Fruit fly (Drosophila melanogaster) whole organism, adult: ENCODE results near the gene CG33658.

Experiments
- CG1620 ChIP-seq: fragments of 200-800 bp; sonication (Bioruptor generic); optimal IDR thresholded peaks from 2 replicates; lab custom pipeline; 2016; ENCODE audit warnings: missing biosample characterization, missing genetic modification characterization
- CG5204 ChIP-seq: fragments of 200-800 bp; sonication (Bioruptor generic); optimal IDR thresholded peaks from 2 replicates; lab custom pipeline; 2016; ENCODE audit warnings: missing biosample characterization, missing genetic modification characterization
- CG7045 ChIP-seq: fragments of 200-800 bp; sonication (Bioruptor generic); optimal IDR thresholded peaks from 2 replicates; lab custom pipeline; 2017; ENCODE audit warnings: missing biosample characterization, mild to moderate bottlenecking, missing genetic modification characterization
- CG7101 ChIP-seq: fragments of 200-800 bp; sonication (Bioruptor generic); optimal IDR thresholded peaks from 2 replicates; lab custom pipeline; 2018; ENCODE audit warnings: missing biosample characterization, mild to moderate bottlenecking, missing genetic modification characterization, moderate library complexity
- kay ChIP-seq: fragments of 200-800 bp; sonication (Bioruptor generic); peaks from one replicate; lab custom pipeline; 2016; ENCODE audit warnings: missing biosample characterization, missing genetic modification characterization, borderline replicate concordance

DNA sequence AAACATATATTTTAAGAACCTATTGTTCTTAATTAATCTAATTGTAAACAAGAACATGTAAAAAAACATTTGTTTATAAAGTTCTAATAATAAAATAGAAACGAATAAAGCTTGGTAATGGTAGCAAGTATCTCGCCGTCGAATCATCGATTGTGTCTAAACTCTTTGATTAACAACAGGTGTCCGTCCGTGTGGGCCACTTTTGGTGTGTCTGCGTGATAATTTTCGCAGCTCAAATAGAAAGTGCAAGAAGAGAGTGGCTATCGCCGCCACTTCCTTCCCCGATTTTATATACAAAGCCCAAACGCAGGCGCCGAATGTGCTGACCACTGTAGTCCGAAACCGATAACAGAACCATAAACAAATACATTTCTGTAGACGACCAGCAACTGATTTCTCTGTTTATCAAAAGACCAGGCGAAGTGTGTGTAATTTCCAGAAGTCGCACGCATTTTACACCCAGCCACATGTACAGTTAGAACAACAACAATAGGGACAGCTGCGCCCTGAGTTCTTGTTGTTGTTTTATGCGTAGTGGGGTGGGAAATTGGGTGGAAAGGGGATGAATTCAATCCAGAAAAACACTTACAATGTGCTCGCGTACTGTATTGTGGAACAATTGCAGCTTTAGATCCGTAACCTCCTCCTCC lies 27.9 kb downstream of the CG33658 start:
- TF ChIP-seq kay (GFP tag; lab: Kevin White, UChicago) (no peak), CG1620 (GFP tag; lab: Kevin White, UChicago) (no peak), CG5204 (GFP tag; lab: Kevin White, UChicago) (no peak), CG7045 (GFP tag; lab: Kevin White, UChicago) (no peak), CG7101 (tag; lab: Kevin White, UChicago) (no peak)
